Fruit fly (Drosophila melanogaster) whole organism, embryonic: ENCODE data around the gene CG13457.
A peak's percentile ranks its signal among the peaks of the same experiment; 100 is the strongest.

ENCODE experiments used
- Awh ChIP-seq: fragments of 200-800 bp; sonication (Bioruptor generic); IDR thresholded peaks from 2 replicates; pipeline ENCODE4, ENCODE4 v1.3.6; 2022; ENCODE audit warnings: missing biosample characterization, missing genetic modification characterization
- Bgb ChIP-seq: fragments of 200-800 bp; sonication (Bioruptor generic); IDR thresholded peaks from 2 replicates; pipeline ENCODE4 v1.3.6; 2022; ENCODE audit warnings: missing biosample characterization, missing genetic modification characterization; ENCODE audit not compliant: partially characterized antibody
- CG10147 ChIP-seq: fragments of 200-800 bp; sonication (Bioruptor generic); optimal IDR thresholded peaks from 2 replicates; lab custom pipeline; 2019; ENCODE audit warnings: missing biosample characterization, mild to moderate bottlenecking, missing genetic modification characterization, moderate library complexity
- CG10979 ChIP-seq: fragments of 200-800 bp; sonication (Bioruptor generic); optimal IDR thresholded peaks from 2 replicates; lab custom pipeline; 2018; ENCODE audit warnings: missing biosample characterization, mild to moderate bottlenecking, missing genetic modification characterization, moderate library complexity
- CG12236 ChIP-seq: fragments of 200-800 bp; sonication (Bioruptor generic); optimal IDR thresholded peaks from 2 replicates; lab custom pipeline; 2016; ENCODE audit warnings: missing biosample characterization, missing genetic modification characterization
- CG13123 ChIP-seq: fragments of 200-800 bp; sonication (Bioruptor generic); optimal IDR thresholded peaks from 2 replicates; lab custom pipeline; 2016; ENCODE audit warnings: missing biosample characterization, missing genetic modification characterization
- CG15479 ChIP-seq: fragments of 200-800 bp; sonication (Bioruptor generic); optimal IDR thresholded peaks from 3 replicates; lab custom pipeline; 2019; ENCODE audit warnings: missing biosample characterization, mild to moderate bottlenecking, missing genetic modification characterization, moderate library complexity
- CG1647 ChIP-seq: fragments of 200-800 bp; sonication (Bioruptor generic); optimal IDR thresholded peaks from 3 replicates; lab custom pipeline; 2016; ENCODE audit warnings: missing biosample characterization, missing genetic modification characterization
- CG18262 ChIP-seq: fragments of 200-800 bp; optimal IDR thresholded peaks from 3 replicates; lab custom pipeline; 2019; ENCODE audit warnings: missing biosample characterization, mild to moderate bottlenecking, missing genetic modification characterization, moderate library complexity
- CG30020 ChIP-seq: fragments of 200-800 bp; optimal IDR thresholded peaks from 2 replicates; lab custom pipeline; 2019; ENCODE audit warnings: missing biosample characterization, mild to moderate bottlenecking, missing genetic modification characterization, moderate library complexity
- CG31224 ChIP-seq: fragments of 200-800 bp; sonication (Bioruptor generic); IDR thresholded peaks from 2 replicates; pipeline ENCODE4 v1.3.6; 2022; ENCODE audit warnings: missing biosample characterization, missing genetic modification characterization
- CG31365 ChIP-seq: fragments of 200-800 bp; sonication (Bioruptor generic); optimal IDR thresholded peaks from 2 replicates; lab custom pipeline; 2018; ENCODE audit warnings: missing biosample characterization, mild to moderate bottlenecking, missing genetic modification characterization
- CG33213 ChIP-seq: fragments of 200-800 bp; sonication (Bioruptor generic); optimal IDR thresholded peaks from 3 replicates; lab custom pipeline; 2016; ENCODE audit warnings: missing biosample characterization, missing genetic modification characterization
- CG3407 ChIP-seq: fragments of 200-800 bp; sonication (Bioruptor generic); optimal IDR thresholded peaks from 2 replicates; lab custom pipeline; 2018; ENCODE audit warnings: missing biosample characterization, mild to moderate bottlenecking, missing genetic modification characterization
- CG34422 ChIP-seq: fragments of 200-800 bp; sonication (Bioruptor generic); IDR thresholded peaks from 3 replicates; pipeline ENCODE4 v1.3.6; 2022; ENCODE audit warnings: missing biosample characterization, missing genetic modification characterization
- CG9727 ChIP-seq: fragments of 200-800 bp; sonication (Bioruptor generic); optimal IDR thresholded peaks from 3 replicates; lab custom pipeline; 2017; ENCODE audit warnings: missing biosample characterization, mild to moderate bottlenecking, missing genetic modification characterization
- CrebB ChIP-seq: fragments of 200-800 bp; sonication (Bioruptor generic); optimal IDR thresholded peaks from 3 replicates; lab custom pipeline; 2018; ENCODE audit warnings: missing biosample characterization, mild to moderate bottlenecking, missing genetic modification characterization
- Dbx ChIP-seq: fragments of 200-800 bp; sonication (Bioruptor generic); IDR thresholded peaks from 3 replicates; pipeline ENCODE4 v1.3.6; 2022; ENCODE audit warnings: missing biosample characterization, missing genetic modification characterization
- GATAe ChIP-seq: fragments of 200-800 bp; sonication (Bioruptor generic); conservative IDR thresholded peaks from 2 replicates; pipeline ENCODE4 v1.3.6; 2022; ENCODE audit warnings: missing biosample characterization, missing genetic modification characterization
- Hsf ChIP-seq: fragments of 200-800 bp; sonication (Bioruptor generic); optimal IDR thresholded peaks from 3 replicates; lab custom pipeline; 2016; ENCODE audit warnings: missing biosample characterization, missing genetic modification characterization
- Lpt ChIP-seq: fragments of >200 bp; optimal IDR thresholded peaks from 2 replicates; lab custom pipeline; 2018; ENCODE audit warnings: missing biosample characterization, missing genetic modification characterization
- NFAT ChIP-seq: fragments of 200-800 bp; sonication (Bioruptor generic); IDR thresholded peaks from 2 replicates; pipeline ENCODE4 v1.3.6; 2022; ENCODE audit warnings: missing biosample characterization, missing genetic modification characterization
- Nf-YC ChIP-seq: fragments of 200-800 bp; optimal IDR thresholded peaks from 3 replicates; lab custom pipeline; 2019; ENCODE audit warnings: missing biosample characterization, mild to moderate bottlenecking, missing genetic modification characterization, moderate library complexity
- PHDP ChIP-seq: fragments of 200-800 bp; sonication (Bioruptor generic); optimal IDR thresholded peaks from 3 replicates; lab custom pipeline; 2018; ENCODE audit warnings: missing biosample characterization, mild to moderate bottlenecking, missing genetic modification characterization, moderate library complexity
- Ptx1 ChIP-seq: fragments of 200-800 bp; sonication (Bioruptor generic); IDR thresholded peaks from 2 replicates; pipeline ENCODE4 v1.3.6; 2022; ENCODE audit warnings: missing biosample characterization, missing genetic modification characterization
- Spps ChIP-seq: fragments of 200-800 bp; sonication (Bioruptor generic); optimal IDR thresholded peaks from 2 replicates; lab custom pipeline; 2018; ENCODE audit warnings: missing biosample characterization, mild to moderate bottlenecking, missing genetic modification characterization
- cad ChIP-seq: fragments of >200 bp; optimal IDR thresholded peaks from 2 replicates; lab custom pipeline; 2017; ENCODE audit warnings: missing biosample characterization, missing genetic modification characterization
- croc ChIP-seq: fragments of 200-800 bp; sonication (Bioruptor generic); conservative IDR thresholded peaks from 3 replicates; pipeline ENCODE4 v1.3.6; 2022; ENCODE audit warnings: missing biosample characterization, missing genetic modification characterization
- da ChIP-seq: fragments of 200-800 bp; sonication (Bioruptor generic); optimal IDR thresholded peaks from 2 replicates; lab custom pipeline; 2016; ENCODE audit warnings: missing biosample characterization, missing genetic modification characterization
- dati ChIP-seq: fragments of 200-800 bp; sonication (Bioruptor generic); IDR thresholded peaks from 2 replicates; pipeline ENCODE4 v1.3.6; 2022; ENCODE audit warnings: missing biosample characterization, missing genetic modification characterization
- dmrt11E ChIP-seq: fragments of 200-800 bp; sonication (Bioruptor generic); optimal IDR thresholded peaks from 3 replicates; lab custom pipeline; 2018; ENCODE audit warnings: missing biosample characterization, mild to moderate bottlenecking, missing genetic modification characterization, moderate library complexity
- dmrt99B ChIP-seq: fragments of 200-800 bp; sonication (Bioruptor generic); optimal IDR thresholded peaks from 2 replicates; lab custom pipeline; 2018; ENCODE audit warnings: missing biosample characterization, mild to moderate bottlenecking, missing genetic modification characterization, moderate library complexity
- en ChIP-seq: fragments of 200-800 bp; sonication (Bioruptor generic); optimal IDR thresholded peaks from 2 replicates; lab custom pipeline; 2016; ENCODE audit warnings: missing biosample characterization, missing genetic modification characterization
- eve ChIP-seq, 2 experiments: fragments of >200 bp; optimal IDR thresholded peaks; 2 replicates each; lab custom pipeline; 2017; ENCODE audit warnings: missing biosample characterization in 2 of 2, missing genetic modification characterization in 2 of 2
- eyg ChIP-seq: fragments of 200-800 bp; sonication (Bioruptor generic); optimal IDR thresholded peaks from 3 replicates; lab custom pipeline; 2016; ENCODE audit warnings: missing biosample characterization, missing genetic modification characterization
- fd64A ChIP-seq: fragments of 200-800 bp; sonication (Bioruptor generic); optimal IDR thresholded peaks from 3 replicates; lab custom pipeline; 2018; ENCODE audit warnings: missing biosample characterization, mild to moderate bottlenecking, missing genetic modification characterization
- gcm ChIP-seq: fragments of 200-800 bp; sonication (Bioruptor generic); optimal IDR thresholded peaks from 2 replicates; lab custom pipeline; 2019; ENCODE audit warnings: missing biosample characterization, mild to moderate bottlenecking, missing genetic modification characterization, moderate library complexity
- gcm2 ChIP-seq: fragments of 200-800 bp; sonication (Bioruptor generic); optimal IDR thresholded peaks from 2 replicates; lab custom pipeline; 2016; ENCODE audit warnings: missing biosample characterization, missing genetic modification characterization
- gem ChIP-seq: fragments of 200-800 bp; sonication (Bioruptor generic); optimal IDR thresholded peaks from 2 replicates; lab custom pipeline; 2019; ENCODE audit warnings: missing biosample characterization, mild to moderate bottlenecking, missing genetic modification characterization, moderate library complexity
- grau ChIP-seq: fragments of 200-800 bp; optimal IDR thresholded peaks from 3 replicates; lab custom pipeline; 2019; ENCODE audit warnings: missing biosample characterization, mild to moderate bottlenecking, missing genetic modification characterization, moderate library complexity
- hbn ChIP-seq: fragments of 200-800 bp; sonication (Bioruptor generic); IDR thresholded peaks from 2 replicates; pipeline ENCODE4 v1.3.6; 2022; ENCODE audit warnings: missing biosample characterization, missing genetic modification characterization; ENCODE audit not compliant: partially characterized antibody
- her ChIP-seq: fragments of 200-800 bp; sonication (Bioruptor generic); optimal IDR thresholded peaks from 2 replicates; lab custom pipeline; 2016; ENCODE audit warnings: missing biosample characterization, missing genetic modification characterization
- jumu ChIP-seq: fragments of 200-800 bp; sonication (Bioruptor generic); optimal IDR thresholded peaks from 3 replicates; lab custom pipeline; 2016; ENCODE audit warnings: missing biosample characterization, missing genetic modification characterization
- ken ChIP-seq: fragments of 200-800 bp; sonication (Bioruptor generic); IDR thresholded peaks from 3 replicates; pipeline ENCODE4 v1.3.6; 2022; ENCODE audit warnings: missing biosample characterization, missing genetic modification characterization
- lab ChIP-seq: fragments of 200-800 bp; sonication (Bioruptor generic); optimal IDR thresholded peaks from 3 replicates; lab custom pipeline; 2017; ENCODE audit warnings: missing biosample characterization, missing genetic modification characterization, mild to moderate bottlenecking, moderate library complexity, missing genetic modification reagents
- nom ChIP-seq: fragments of 200-800 bp; sonication (Bioruptor generic); optimal IDR thresholded peaks from 2 replicates; lab custom pipeline; 2017; ENCODE audit warnings: missing biosample characterization, missing genetic modification characterization, mild to moderate bottlenecking, moderate library complexity, missing genetic modification reagents
- pb ChIP-seq: fragments of 200-800 bp; sonication (Bioruptor generic); optimal IDR thresholded peaks from 3 replicates; lab custom pipeline; 2016; ENCODE audit warnings: missing biosample characterization, missing genetic modification characterization
- sd ChIP-seq: fragments of 200-800 bp; sonication (Bioruptor generic); optimal IDR thresholded peaks from 3 replicates; lab custom pipeline; 2018; ENCODE audit warnings: missing biosample characterization, mild to moderate bottlenecking, missing genetic modification characterization, moderate library complexity
- sens ChIP-seq: fragments of 200-800 bp; sonication (Bioruptor generic); peaks from one replicate; lab custom pipeline; 2016; ENCODE audit warnings: missing biosample characterization, missing genetic modification characterization
- trem ChIP-seq: fragments of 200-800 bp; optimal IDR thresholded peaks from 3 replicates; lab custom pipeline; 2019; ENCODE audit warnings: missing biosample characterization, mild to moderate bottlenecking, missing genetic modification characterization, moderate library complexity
- usp ChIP-seq: fragments of >200 bp; optimal IDR thresholded peaks from 2 replicates; lab custom pipeline; 2017; ENCODE audit warnings: missing biosample characterization, missing genetic modification characterization
- zen ChIP-seq: fragments of 200-800 bp; sonication (Bioruptor generic); optimal IDR thresholded peaks from 3 replicates; lab custom pipeline; 2018; ENCODE audit warnings: missing biosample characterization, mild to moderate bottlenecking, missing genetic modification characterization, moderate library complexity

The CG13457 gene

DNA sequence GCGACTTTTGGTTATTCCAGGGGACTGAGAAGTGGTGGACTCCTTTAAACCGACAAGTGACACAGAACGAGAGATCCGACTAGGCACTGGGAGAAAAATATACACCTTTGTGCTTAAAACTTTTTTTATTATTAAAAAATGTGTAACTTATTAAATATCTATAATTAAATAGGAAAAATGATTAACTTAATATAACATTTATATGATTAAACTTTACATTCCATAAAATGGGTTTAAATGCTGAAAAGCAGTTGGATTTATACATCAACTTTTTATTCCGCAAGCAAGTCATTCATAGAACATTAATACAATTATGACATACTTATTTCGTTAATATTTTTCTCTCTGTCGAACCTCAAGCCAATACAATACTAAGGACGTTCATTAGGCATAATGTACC, 42.9 kb upstream of the CG13457 start (continued):
- TF ChIP-seq Bgb (GFP tag; lab: Robert Waterston, UW) (no peak), zen (tag; lab: Kevin White, UChicago) (no peak), CG9727 (GFP tag; lab: Kevin White, UChicago) (peak; percentile 1), sd (no peak), CG31365 (tag; lab: Kevin White, UChicago) (no peak), CG3407 (GFP tag; lab: Kevin White, UChicago) (no peak), cad (GFP tag; lab: Kevin White, UChicago) (no peak), Dbx (GFP tag; lab: Robert Waterston, UW) (no peak), usp (no peak), Nf-YC (tag; lab: Kevin White, UChicago) (no peak), GATAe (GFP tag; lab: Robert Waterston, UW) (no peak), dati (no peak), hbn (GFP tag; lab: Robert Waterston, UW) (no peak), Lpt (GFP tag; lab: Kevin White, UChicago) (no peak), grau (tag; lab: Kevin White, UChicago) (peak; percentile 8), gcm (no peak), sens (GFP tag; lab: Kevin White, UChicago) (peak; percentile 58), gem (tag; lab: Kevin White, UChicago) (peak; percentile 41), CG10147 (no peak), ken (GFP tag; lab: Robert Waterston, UW) (no peak), croc (GFP tag; lab: Robert Waterston, UW) (no peak), CrebB (no peak), CG34422 (GFP tag; lab: Robert Waterston, UW) (no peak), dmrt99B (tag; lab: Kevin White, UChicago) (peak; percentile 20), da (GFP tag; lab: Kevin White, UChicago) (no peak), CG10979 (tag; lab: Kevin White, UChicago) (peak; percentile 47), gcm2 (GFP tag; lab: Kevin White, UChicago) (no peak), CG18262 (tag; lab: Kevin White, UChicago) (peak; percentile 37), CG30020 (tag; lab: Kevin White, UChicago) (no peak), PHDP (no peak), CG31224 (no peak), Ptx1 (GFP tag; lab: Robert Waterston, UW) (no peak), her (GFP tag; lab: Kevin White, UChicago) (no peak), trem (tag; lab: Kevin White, UChicago) (peak; percentile 5), nom (GFP tag; lab: Kevin White, UChicago) (no peak), Spps (tag; lab: Kevin White, UChicago) (no peak), CG33213 (no peak), eve (GFP tag; optimal IDR thresholded peaks at IDR 0.05; lab: Kevin White, UChicago) (no peak), en (GFP tag; lab: Kevin White, UChicago) (no peak), lab (GFP tag; lab: Kevin White, UChicago) (no peak), Awh (GFP tag; lab: Robert Waterston, UW) (no peak), fd64A (GFP tag; lab: Kevin White, UChicago) (no peak), CG15479 (GFP tag; lab: Kevin White, UChicago) (no peak), NFAT (no peak), CG12236 (GFP tag; lab: Kevin White, UChicago) (no peak), CG1647 (GFP tag; lab: Kevin White, UChicago) (no peak), Hsf (GFP tag; lab: Kevin White, UChicago) (no peak), pb (GFP tag; lab: Kevin White, UChicago) (no peak), CG13123 (GFP tag; lab: Kevin White, UChicago) (no peak), dmrt11E (tag; lab: Kevin White, UChicago) (peak; percentile 39), eyg (GFP tag; lab: Kevin White, UChicago) (no peak), jumu (no peak)
